Fruit fly (Drosophila melanogaster): ENCODE results near the gene Cp19.

dm6 chr3L:8716013-8716412, 13.7 kb upstream of the Cp19 start:
- TF ChIP-seq CG8478 (optimal IDR thresholded peaks at IDR 0.05) (no peak), CTCF (optimal IDR thresholded peaks at IDR 0.05) (no peak)

Data from S2 (cell line).